Worm (Caenorhabditis elegans) whole organism, midembryonic: ENCODE results near the gene rap-2.

ENCODE experiments used
- cog-1 ChIP-seq: sonication (generic microtip); optimal IDR thresholded peaks from 2 replicates; lab custom pipeline; 2016; ENCODE audit warnings: missing genetic modification characterization, missing compliant biosample characterization
- flt-1 ChIP-seq: fragments of 200-800 bp; sonication (Bioruptor generic); IDR thresholded peaks from 2 replicates; pipeline ENCODE4 v1.3.6; 2022; ENCODE audit warnings: missing genetic modification characterization, missing compliant biosample characterization
- klf-2 ChIP-seq: fragments of 200-800 bp; sonication (Bioruptor generic); conservative IDR thresholded peaks from 2 replicates; pipeline ENCODE4 v1.3.6; 2022; ENCODE audit warnings: missing genetic modification reagents, missing genetic modification characterization, missing compliant biosample characterization
- ztf-23 ChIP-seq: fragments of 200-800 bp; sonication (Bioruptor generic); IDR thresholded peaks from 2 replicates; pipeline ENCODE4 v1.3.6; 2022; ENCODE audit warnings: missing genetic modification reagents, missing genetic modification characterization, missing compliant biosample characterization
- ztf-29 ChIP-seq: fragments of 200-800 bp; sonication (Bioruptor generic); IDR thresholded peaks from 2 replicates; pipeline ENCODE4 v1.3.6; 2022; ENCODE audit warnings: missing genetic modification reagents, missing genetic modification characterization, missing compliant biosample characterization

ce11 chrV:15059534-15059933 lies 4.4 kb downstream of the rap-2 start, which contains the start of the genes mcm-3 and C25D7.15:
- no peak for TF ChIP-seq flt-1
- TF ChIP-seq ztf-29 (GFP tag; lab: Robert Waterston, UW) = no peak
- no peak for TF ChIP-seq klf-2 (GFP tag; lab: Robert Waterston, UW)
- no peak for TF ChIP-seq ztf-23
- TF ChIP-seq cog-1 (tag; lab: Kevin White, UChicago) = no peak
